Worm (Caenorhabditis elegans): Measurements from ENCODE around the gene jmjd-2.

Gene jmjd-2

DNA sequence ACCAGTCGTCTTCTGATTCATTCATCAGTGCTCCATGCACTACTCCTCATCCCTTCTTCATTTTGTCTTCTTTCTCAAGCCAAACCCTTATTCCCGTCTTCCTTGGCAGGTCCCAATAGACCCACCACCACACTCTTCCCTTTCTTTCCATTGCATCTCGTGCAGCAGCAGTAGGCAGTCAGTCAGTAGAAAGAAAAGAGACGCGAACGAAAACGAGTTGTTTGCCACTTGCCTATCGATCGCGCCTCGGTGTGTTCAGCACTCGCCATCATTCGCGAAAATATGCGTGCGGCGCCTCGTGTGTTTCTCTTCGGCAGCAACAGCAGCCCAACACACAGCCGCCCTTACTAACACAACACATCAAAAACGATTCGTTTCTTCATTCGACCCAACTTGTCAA lies 6.1 kb upstream of the jmjd-2 start (continued):
- peak in 2 of 3 experiments; percentile 48 to 57 for TF ChIP-seq dpl-1 (GFP tag; optimal IDR thresholded peaks at IDR 0.05)
- no peak for TF ChIP-seq nhr-77 (tag; optimal IDR thresholded peaks at IDR 0.05)
- no peak for TF ChIP-seq nhr-84 (tag; optimal IDR thresholded peaks at IDR 0.05)
- peak; percentile 26 for TF ChIP-seq unc-86 (tag; optimal IDR thresholded peaks at IDR 0.05)
- TF ChIP-seq nhr-90 (tag; optimal IDR thresholded peaks at IDR 0.05; ENCODE audit: poor library complexity), result no peak
- TF ChIP-seq sptf-1 (tag; optimal IDR thresholded peaks at IDR 0.05), result no peak
- peak; percentile 23 for TF ChIP-seq dsc-1 (tag; optimal IDR thresholded peaks at IDR 0.05)
- peak; percentile 34 for TF ChIP-seq rnt-1 (tag; optimal IDR thresholded peaks at IDR 0.05)
- TF ChIP-seq alr-1 (tag; optimal IDR thresholded peaks at IDR 0.05; ENCODE audit: borderline replicate concordance), result no peak
- TF ChIP-seq snu-23 (GFP tag; optimal IDR thresholded peaks at IDR 0.05), result peak; percentile 69
- peak; percentile 35 for TF ChIP-seq jun-1 (tag; optimal IDR thresholded peaks at IDR 0.05)
- peak; percentile 17 for TF ChIP-seq lir-3 (tag; optimal IDR thresholded peaks at IDR 0.05; ENCODE audit: poor library complexity)
- no peak for TF ChIP-seq pag-3 (tag; optimal IDR thresholded peaks at IDR 0.05; ENCODE audit: borderline replicate concordance, insufficient read depth)
- peak; percentile 47 for TF ChIP-seq xbp-1 (tag; optimal IDR thresholded peaks at IDR 0.05)
- TF ChIP-seq nhr-19 (GFP tag; conservative IDR thresholded peaks at IDR 0.05), result peak; percentile 5; the same call in 1 of the 2 replicates
- peak; percentile 50 for TF ChIP-seq swsn-7 (tag; optimal IDR thresholded peaks at IDR 0.05)
- no peak for TF ChIP-seq snpc-4 (tag; optimal IDR thresholded peaks at IDR 0.05)
- peak; percentile 32 for TF ChIP-seq blmp-1 (tag; optimal IDR thresholded peaks at IDR 0.05)
- no peak for TF ChIP-seq grh-1 (GFP tag; IDR thresholded peaks at IDR 0.05)
- TF ChIP-seq mep-1 (tag; optimal IDR thresholded peaks at IDR 0.05), result peak; percentile 50
- TF ChIP-seq lin-35 (GFP tag; optimal IDR thresholded peaks at IDR 0.05), result peak; percentile 63 to 65

DNA sequence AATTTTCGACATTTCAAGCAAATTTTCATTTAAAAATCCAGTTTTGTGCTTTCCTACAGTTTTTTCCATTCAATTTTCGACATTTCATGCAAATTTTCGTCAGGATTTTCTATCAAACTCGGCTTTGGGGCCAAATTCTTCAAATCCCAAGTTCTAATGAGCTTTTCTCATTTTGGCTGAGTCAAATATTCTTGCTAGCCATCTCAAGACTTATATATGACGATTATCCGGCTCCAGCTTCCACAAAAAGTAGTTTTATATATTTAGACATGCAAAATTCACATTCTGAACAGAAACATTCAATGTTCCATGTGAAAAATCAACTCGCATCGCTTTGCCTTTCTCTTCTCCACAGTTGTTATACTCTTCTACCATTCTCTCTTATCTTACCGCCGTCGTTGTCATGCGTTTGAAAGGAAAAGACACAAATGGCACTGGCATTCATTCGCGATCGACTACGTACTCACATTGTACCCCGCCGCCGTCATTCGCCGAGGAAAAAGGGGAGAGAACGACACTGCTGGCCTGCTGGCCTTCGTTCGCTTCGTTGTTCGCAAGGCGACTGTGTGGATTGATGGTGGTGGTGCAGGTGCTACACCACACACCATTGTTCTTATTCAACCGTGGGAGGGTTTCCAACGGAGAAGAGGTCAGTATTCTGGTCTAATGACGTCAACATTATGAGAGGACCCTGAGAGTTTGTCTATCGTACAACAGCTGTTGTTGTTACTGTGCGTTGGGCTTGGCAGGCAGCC lies 4.5 kb upstream of the jmjd-2 start:
- TF ChIP-seq C34B4.2 (tag; optimal IDR thresholded peaks at IDR 0.05) (no peak), egl-27 (tag; optimal IDR thresholded peaks at IDR 0.05) (no peak), C04F5.9 (tag; optimal IDR thresholded peaks at IDR 0.05) (no peak), zip-4 (GFP tag; optimal IDR thresholded peaks at IDR 0.05) (no peak), aly-2 (tag; optimal IDR thresholded peaks at IDR 0.05) (no peak), lin-14 (GFP tag; optimal IDR thresholded peaks at IDR 0.05) (peak; percentile 68), ztf-11 (tag; optimal IDR thresholded peaks at IDR 0.05) (peak in 1 of 2 experiments; percentile 51), blmp-1 (tag; optimal IDR thresholded peaks at IDR 0.05) (peak; percentile 77), dpl-1 (GFP tag; optimal IDR thresholded peaks at IDR 0.05) (peak in 2 of 3 experiments; percentile 37 to 38), C16A3.4 (tag; optimal IDR thresholded peaks at IDR 0.05) (peak; percentile 17), lsy-2 (tag; optimal IDR thresholded peaks at IDR 0.05) (peak in 1 of 2 experiments; percentile 41), lin-35 (GFP tag; optimal IDR thresholded peaks at IDR 0.05) (peak; percentile 7 to 71), Y116A8C.19 (tag; optimal IDR thresholded peaks at IDR 0.05; ENCODE audit: borderline replicate concordance) (no peak), ztf-4 (tag; optimal IDR thresholded peaks at IDR 0.05) (no peak), lin-13 (GFP tag; optimal IDR thresholded peaks at IDR 0.05) (no peak), pag-3 (tag; optimal IDR thresholded peaks at IDR 0.05; ENCODE audit: borderline replicate concordance, insufficient read depth) (no peak), nhr-19 (GFP tag; conservative IDR thresholded peaks at IDR 0.05) (no peak), fkh-4 (tag; optimal IDR thresholded peaks at IDR 0.05; ENCODE audit: borderline replicate concordance) (no peak), vab-15 (tag; optimal IDR thresholded peaks at IDR 0.05) (no peak), mdl-1 (tag; optimal IDR thresholded peaks at IDR 0.05) (peak in 1 of 2 experiments; percentile 43), snu-23 (GFP tag; optimal IDR thresholded peaks at IDR 0.05) (peak; percentile 59), unc-62 (GFP tag; optimal IDR thresholded peaks at IDR 0.05) (no peak), efl-1 (optimal IDR thresholded peaks at IDR 0.05) (peak; percentile 26 to 41), efl-1 (GFP tag; optimal IDR thresholded peaks at IDR 0.05 in 1 of 2) (peak; percentile 39 to 95), nhr-11 (tag; optimal IDR thresholded peaks at IDR 0.05) (no peak), nhr-71 (tag; optimal IDR thresholded peaks at IDR 0.05) (peak; percentile 8), mab-9 (GFP tag; IDR thresholded peaks at IDR 0.05) (no peak), mep-1 (tag; optimal IDR thresholded peaks at IDR 0.05) (peak; percentile 54), irx-1 (tag; optimal IDR thresholded peaks at IDR 0.05) (no peak), nhr-20 (tag; optimal IDR thresholded peaks at IDR 0.05) (peak; percentile 44)
